Fruit fly (Drosophila melanogaster) whole organism, embryonic: ENCODE results near the gene CG12661.

ENCODE experiments used
- Bteb2 ChIP-seq: fragments of 200-800 bp; sonication (Bioruptor generic); optimal IDR thresholded peaks from 2 replicates; lab custom pipeline; 2016; ENCODE audit warnings: missing biosample characterization, missing genetic modification characterization
- CG11093 ChIP-seq: fragments of 200-800 bp; sonication (Bioruptor generic); IDR thresholded peaks from 3 replicates; pipeline ENCODE4 v1.3.6; 2022; ENCODE audit warnings: missing biosample characterization, missing genetic modification characterization
- CG11247 ChIP-seq: fragments of 200-800 bp; sonication (Bioruptor generic); IDR thresholded peaks from 2 replicates; pipeline ENCODE4 v1.3.6; 2022; ENCODE audit warnings: missing biosample characterization, missing genetic modification characterization
- CG11398 ChIP-seq: fragments of 200-800 bp; sonication (Bioruptor generic); optimal IDR thresholded peaks from 2 replicates; lab custom pipeline; 2016; ENCODE audit warnings: missing biosample characterization, missing genetic modification characterization
- CG11456 ChIP-seq: fragments of 200-800 bp; sonication (Bioruptor generic); IDR thresholded peaks from 3 replicates; pipeline ENCODE4 v1.3.6; 2022; ENCODE audit warnings: missing biosample characterization, missing genetic modification characterization
- CG11560 ChIP-seq: fragments of 200-800 bp; sonication (Bioruptor generic); IDR thresholded peaks from 3 replicates; pipeline ENCODE4 v1.3.6; 2022; ENCODE audit warnings: missing biosample characterization, missing genetic modification characterization
- CG11695 ChIP-seq: fragments of 200-800 bp; sonication (Bioruptor generic); IDR thresholded peaks from 3 replicates; pipeline ENCODE4 v1.3.6; 2022; ENCODE audit warnings: missing biosample characterization, missing genetic modification characterization
- CG12104 ChIP-seq: fragments of 200-800 bp; sonication (Bioruptor generic); optimal IDR thresholded peaks from 3 replicates; lab custom pipeline; 2016; ENCODE audit warnings: missing biosample characterization, missing genetic modification characterization
- CG12299 ChIP-seq: fragments of 200-800 bp; sonication (Bioruptor generic); optimal IDR thresholded peaks from 2 replicates; lab custom pipeline; 2018; ENCODE audit warnings: missing biosample characterization, mild to moderate bottlenecking, missing genetic modification characterization
- CG12391 ChIP-seq: fragments of 200-800 bp; sonication (Bioruptor generic); optimal IDR thresholded peaks from 3 replicates; lab custom pipeline; 2018; ENCODE audit warnings: missing biosample characterization, mild to moderate bottlenecking, missing genetic modification characterization, moderate library complexity
- CG12769 ChIP-seq: fragments of 200-800 bp; sonication (Bioruptor generic); optimal IDR thresholded peaks from 2 replicates; lab custom pipeline; 2019; ENCODE audit warnings: missing biosample characterization, mild to moderate bottlenecking, missing genetic modification characterization, moderate library complexity
- CG17385 ChIP-seq: fragments of 200-800 bp; sonication (Bioruptor generic); optimal IDR thresholded peaks from 3 replicates; lab custom pipeline; 2018; ENCODE audit warnings: missing biosample characterization, mild to moderate bottlenecking, missing genetic modification characterization
- CG18764 ChIP-seq: fragments of 200-800 bp; sonication (Bioruptor generic); optimal IDR thresholded peaks from 3 replicates; lab custom pipeline; 2016; ENCODE audit warnings: missing biosample characterization, missing genetic modification characterization
- CG2889 ChIP-seq: fragments of 200-800 bp; sonication (Bioruptor generic); IDR thresholded peaks from 3 replicates; pipeline ENCODE4 v1.3.6; 2022; ENCODE audit warnings: missing biosample characterization, missing genetic modification characterization
- CG30403 ChIP-seq: fragments of 200-800 bp; sonication (Bioruptor generic); optimal IDR thresholded peaks from 3 replicates; lab custom pipeline; 2016; ENCODE audit warnings: missing biosample characterization, missing genetic modification characterization
- CG31224 ChIP-seq: fragments of 200-800 bp; sonication (Bioruptor generic); IDR thresholded peaks from 2 replicates; pipeline ENCODE4 v1.3.6; 2022; ENCODE audit warnings: missing biosample characterization, missing genetic modification characterization
- CG31388 ChIP-seq: fragments of 200-800 bp; sonication (Bioruptor generic); optimal IDR thresholded peaks from 2 replicates; lab custom pipeline; 2016; ENCODE audit warnings: missing biosample characterization, missing genetic modification characterization
- CG32532 ChIP-seq: fragments of 200-800 bp; sonication (Bioruptor generic); IDR thresholded peaks from 2 replicates; pipeline ENCODE4 v1.3.6; 2022; ENCODE audit warnings: missing biosample characterization, missing genetic modification characterization
- CG3407 ChIP-seq: fragments of 200-800 bp; sonication (Bioruptor generic); optimal IDR thresholded peaks from 2 replicates; lab custom pipeline; 2018; ENCODE audit warnings: missing biosample characterization, mild to moderate bottlenecking, missing genetic modification characterization
- CG34376 ChIP-seq: fragments of 200-800 bp; sonication (Bioruptor generic); optimal IDR thresholded peaks from 2 replicates; lab custom pipeline; 2018; ENCODE audit warnings: missing biosample characterization, mild to moderate bottlenecking, missing genetic modification characterization
- CG34422 ChIP-seq: fragments of 200-800 bp; sonication (Bioruptor generic); IDR thresholded peaks from 3 replicates; pipeline ENCODE4 v1.3.6; 2022; ENCODE audit warnings: missing biosample characterization, missing genetic modification characterization
- CG42726 ChIP-seq: fragments of 200-800 bp; sonication (Bioruptor generic); IDR thresholded peaks from 2 replicates; pipeline ENCODE4 v1.3.6; 2022; ENCODE audit warnings: missing biosample characterization, missing genetic modification characterization; ENCODE audit not compliant: partially characterized antibody
- CG5245 ChIP-seq: fragments of 200-800 bp; sonication (Bioruptor generic); optimal IDR thresholded peaks from 3 replicates; lab custom pipeline; 2016; ENCODE audit warnings: missing biosample characterization, missing genetic modification characterization
- CG6765 ChIP-seq: fragments of 200-800 bp; sonication (Bioruptor generic); optimal IDR thresholded peaks from 3 replicates; lab custom pipeline; 2017; ENCODE audit warnings: missing biosample characterization, mild to moderate bottlenecking, missing genetic modification characterization
- CHES-1-like ChIP-seq: fragments of 200-800 bp; sonication (Bioruptor generic); optimal IDR thresholded peaks from 2 replicates; lab custom pipeline; 2016; ENCODE audit warnings: missing biosample characterization, missing genetic modification characterization
- Deaf1 ChIP-seq: fragments of 200-800 bp; optimal IDR thresholded peaks from 3 replicates; lab custom pipeline; 2019; ENCODE audit warnings: missing biosample characterization, mild to moderate bottlenecking, missing genetic modification characterization, moderate library complexity
- Doc3 ChIP-seq: fragments of 200-800 bp; sonication (Bioruptor generic); IDR thresholded peaks from 3 replicates; pipeline ENCODE4 v1.3.6; 2022; ENCODE audit warnings: missing biosample characterization, missing genetic modification characterization; ENCODE audit not compliant: partially characterized antibody
- Dref ChIP-seq: fragments of 200-800 bp; sonication (Bioruptor generic); IDR thresholded peaks from 2 replicates; pipeline ENCODE4 v1.3.6; 2022; ENCODE audit warnings: missing biosample characterization, missing genetic modification characterization
- E2f2 ChIP-seq: fragments of 200-800 bp; sonication (Bioruptor generic); IDR thresholded peaks from 2 replicates; pipeline ENCODE4 v1.3.6; 2022; ENCODE audit warnings: missing biosample characterization, missing genetic modification characterization
- HLHmδ ChIP-seq: fragments of 200-800 bp; sonication (Bioruptor generic); optimal IDR thresholded peaks from 2 replicates; lab custom pipeline; 2018; ENCODE audit warnings: missing biosample characterization, mild to moderate bottlenecking, missing genetic modification characterization, moderate library complexity
- Xbp1 ChIP-seq: fragments of 200-800 bp; sonication (Bioruptor generic); optimal IDR thresholded peaks from 3 replicates; lab custom pipeline; 2016; ENCODE audit warnings: missing biosample characterization, mild to moderate bottlenecking, missing genetic modification characterization
- YL-1 ChIP-seq: fragments of 200-800 bp; sonication (Bioruptor generic); optimal IDR thresholded peaks from 3 replicates; lab custom pipeline; 2017; ENCODE audit warnings: missing biosample characterization, mild to moderate bottlenecking, missing genetic modification characterization
- bab2 ChIP-seq: fragments of 200-800 bp; sonication (Bioruptor generic); optimal IDR thresholded peaks from 2 replicates; lab custom pipeline; 2016; ENCODE audit warnings: missing biosample characterization, missing genetic modification characterization
- cato ChIP-seq: fragments of 200-800 bp; sonication (Bioruptor generic); optimal IDR thresholded peaks from 2 replicates; lab custom pipeline; 2016; ENCODE audit warnings: missing biosample characterization, missing genetic modification characterization, borderline replicate concordance
- chn ChIP-seq: fragments of 200-800 bp; sonication (Bioruptor generic); optimal IDR thresholded peaks from 2 replicates; lab custom pipeline; 2016; ENCODE audit warnings: missing biosample characterization, missing genetic modification characterization
- ftz-f1 ChIP-seq: fragments of 200-800 bp; sonication (Bioruptor generic); optimal IDR thresholded peaks from 2 replicates; lab custom pipeline; 2016; ENCODE audit warnings: missing biosample characterization, missing genetic modification characterization
- grn ChIP-seq: fragments of 200-800 bp; sonication (Bioruptor generic); optimal IDR thresholded peaks from 3 replicates; lab custom pipeline; 2017; ENCODE audit warnings: missing biosample characterization, missing genetic modification characterization
- her ChIP-seq: fragments of 200-800 bp; sonication (Bioruptor generic); optimal IDR thresholded peaks from 2 replicates; lab custom pipeline; 2016; ENCODE audit warnings: missing biosample characterization, missing genetic modification characterization
- nerfin-2 ChIP-seq: fragments of 200-800 bp; sonication (Bioruptor generic); IDR thresholded peaks from 2 replicates; pipeline ENCODE4 v1.3.6; 2022; ENCODE audit warnings: missing biosample characterization, missing genetic modification characterization; ENCODE audit not compliant: partially characterized antibody
- oc ChIP-seq: fragments of 200-800 bp; sonication (Bioruptor generic); optimal IDR thresholded peaks from 2 replicates; lab custom pipeline; 2018; ENCODE audit warnings: missing biosample characterization, mild to moderate bottlenecking, missing genetic modification characterization, moderate library complexity
- p53 ChIP-seq: fragments of 200-800 bp; sonication (Bioruptor generic); optimal IDR thresholded peaks from 2 replicates; lab custom pipeline; 2016; ENCODE audit warnings: missing biosample characterization, missing genetic modification characterization
- pan ChIP-seq, 4 experiments: fragments of >200 bp in 3 of 4; fragments of 200-800 bp in 1 of 4; sonication (Bioruptor generic) in 1 of 4; optimal IDR thresholded peaks in 3 of 4; IDR thresholded peaks in 1 of 4; 2 replicates each; pipeline versions ENCODE4 v1.3.6 to Lab custom; 2017 to 2022; ENCODE audit warnings: missing biosample characterization in 2 of 4, missing genetic modification characterization in 2 of 4, mixed read lengths in 1 of 4
- repo ChIP-seq: fragments of 200-800 bp; sonication (Bioruptor generic); optimal IDR thresholded peaks from 2 replicates; lab custom pipeline; 2016; ENCODE audit warnings: missing biosample characterization, missing genetic modification characterization
- rib ChIP-seq: fragments of 200-800 bp; sonication (Bioruptor generic); IDR thresholded peaks from 2 replicates; pipeline ENCODE4 v1.3.6; 2022; ENCODE audit warnings: missing biosample characterization, missing genetic modification characterization
- ro ChIP-seq: fragments of 200-800 bp; sonication (Bioruptor generic); IDR thresholded peaks from 2 replicates; pipeline ENCODE4 v1.3.6; 2022; ENCODE audit warnings: missing biosample characterization, missing genetic modification characterization
- salm ChIP-seq: fragments of 200-800 bp; sonication (Bioruptor generic); optimal IDR thresholded peaks from 2 replicates; lab custom pipeline; 2018; ENCODE audit warnings: missing biosample characterization, mild to moderate bottlenecking, missing genetic modification characterization
- schlank ChIP-seq: fragments of 200-800 bp; sonication (Bioruptor generic); optimal IDR thresholded peaks from 2 replicates; lab custom pipeline; 2018; ENCODE audit warnings: missing biosample characterization, mild to moderate bottlenecking, missing genetic modification characterization
- slp2 ChIP-seq: fragments of 200-800 bp; sonication (Bioruptor generic); optimal IDR thresholded peaks from 2 replicates; lab custom pipeline; 2016; ENCODE audit warnings: missing biosample characterization, missing genetic modification characterization
- stwl ChIP-seq: fragments of 200-800 bp; sonication (Bioruptor generic); optimal IDR thresholded peaks from 3 replicates; lab custom pipeline; 2018; ENCODE audit warnings: missing biosample characterization, mild to moderate bottlenecking, missing genetic modification characterization, moderate library complexity

The CG12661 gene

dm6 chrX:8891565-8892276 lies 31.8 kb downstream of the CG12661 start (continued):
- TF ChIP-seq CG30403 (peak; percentile 77), CG3407 (peak; percentile 37), CG31224 (GFP tag; lab: Robert Waterston, UW) (peak; percentile 66), CG11695 (peak; percentile 65), CG5245 (GFP tag; lab: Kevin White, UChicago) (peak; percentile 41), ftz-f1 (GFP tag; lab: Kevin White, UChicago) (peak; percentile 21), CG11093 (GFP tag; lab: Robert Waterston, UW) (no peak; the same call in 2 of the 3 replicates), bab2 (GFP tag; lab: Kevin White, UChicago) (peak; percentile 55), CG12391 (peak; percentile 79), slp2 (GFP tag; lab: Kevin White, UChicago) (peak; percentile 43), CG31388 (GFP tag; lab: Kevin White, UChicago) (peak; percentile 6), pan (optimal IDR thresholded peaks at IDR 0.05; lab: Kevin White, UChicago) (no peak), pan (GFP tag; optimal IDR thresholded peaks at IDR 0.05 in 1 of 2, IDR thresholded peaks at IDR 0.05 in 1 of 2) (peak in 1 of 2 experiments; percentile 71), CHES-1-like (peak; percentile 35), CG18764 (GFP tag; lab: Kevin White, UChicago) (peak; percentile 41), her (peak; percentile 43), schlank (tag; lab: Kevin White, UChicago) (no peak), CG11560 (tag; lab: Robert Waterston, UW) (no peak), nerfin-2 (GFP tag; lab: Robert Waterston, UW) (no peak), salm (tag; lab: Kevin White, UChicago) (peak; percentile 47), grn (GFP tag; lab: Kevin White, UChicago) (no peak), CG11398 (GFP tag; lab: Kevin White, UChicago) (no peak), Doc3 (GFP tag; lab: Robert Waterston, UW) (no peak), CG6765 (GFP tag; lab: Kevin White, UChicago) (peak; percentile 47), CG34376 (GFP tag; lab: Kevin White, UChicago) (peak; percentile 13), ro (GFP tag; lab: Robert Waterston, UW) (no peak), Deaf1 (tag; lab: Kevin White, UChicago) (peak; percentile 31), CG42726 (GFP tag; lab: Robert Waterston, UW) (no peak), CG12299 (peak; percentile 11), rib (GFP tag; lab: Robert Waterston, UW) (peak; percentile 60; the same call in 1 of the 2 replicates), p53 (GFP tag; lab: Kevin White, UChicago) (no peak), cato (GFP tag; lab: Kevin White, UChicago) (peak; percentile 48), Dref (no peak), Xbp1 (GFP tag; lab: Kevin White, UChicago) (peak; percentile 80), CG32532 (peak; percentile 70), CG17385 (GFP tag; lab: Kevin White, UChicago) (peak; percentile 91), oc (tag; lab: Kevin White, UChicago) (peak; percentile 41), Bteb2 (GFP tag; lab: Kevin White, UChicago) (peak; percentile 6), CG11456 (GFP tag; lab: Robert Waterston, UW) (peak; percentile 72; the same call in 2 of the 3 replicates), CG2889 (GFP tag; lab: Robert Waterston, UW) (no peak; the same call in 2 of the 3 replicates), CG34422 (peak; percentile 61; the same call in 2 of the 3 replicates), CG11247 (GFP tag; lab: Robert Waterston, UW) (peak; percentile 43), YL-1 (GFP tag; lab: Kevin White, UChicago) (no peak), HLHmδ (GFP tag; lab: Kevin White, UChicago) (peak; percentile 49), stwl (tag; lab: Kevin White, UChicago) (peak; percentile 12), repo (no peak), chn (GFP tag; lab: Kevin White, UChicago) (peak; percentile 48), CG12769 (tag; lab: Kevin White, UChicago) (peak; percentile 47), CG12104 (GFP tag; lab: Kevin White, UChicago) (peak; percentile 67), E2f2 (GFP tag; lab: Robert Waterston, UW) (peak; percentile 61; the same call in 1 of the 2 replicates)
